Worm (Caenorhabditis elegans) whole organism, L4 larva: ENCODE data around the gene ufd-3.

Source experiments
- F10B5.3 ChIP-seq: sonication (generic microtip); optimal IDR thresholded peaks from 2 replicates; lab custom pipeline; 2016; ENCODE audit warnings: mild to moderate bottlenecking, missing genetic modification characterization, missing compliant biosample characterization
- F37D6.2 ChIP-seq: sonication (generic microtip); optimal IDR thresholded peaks from 2 replicates; lab custom pipeline; 2016; ENCODE audit warnings: mild to moderate bottlenecking, missing genetic modification characterization, missing compliant biosample characterization
- T20F7.1 ChIP-seq: fragments of 200-800 bp; sonication (Bioruptor generic); optimal IDR thresholded peaks from 2 replicates; lab custom pipeline; 2018; ENCODE audit warnings: mild to moderate bottlenecking, missing genetic modification characterization, missing compliant biosample characterization
- aha-1 ChIP-seq: fragments of 150-350 bp; peaks from one replicate; lab custom pipeline; 2014; ENCODE audit warnings: missing biosample characterization, missing genetic modification characterization
- ceh-20 ChIP-seq: fragments of 200-800 bp; sonication (Bioruptor generic); IDR thresholded peaks from 2 replicates; pipeline ENCODE4 v1.3.6; 2022; ENCODE audit warnings: missing genetic modification reagents, missing genetic modification characterization, missing compliant biosample characterization
- ceh-44 ChIP-seq: fragments of 200-800 bp; sonication (Bioruptor generic); IDR thresholded peaks from 2 replicates; pipeline ENCODE4 v1.3.6; 2022; ENCODE audit warnings: missing genetic modification reagents, missing genetic modification characterization, missing compliant biosample characterization
- ceh-62 ChIP-seq: sonication (generic microtip); optimal IDR thresholded peaks from 2 replicates; lab custom pipeline; 2017; ENCODE audit warnings: missing biosample characterization, missing genetic modification characterization
- ctbp-1 ChIP-seq: fragments of 200-800 bp; sonication (Bioruptor generic); IDR thresholded peaks from 2 replicates; pipeline ENCODE4 v1.3.6; 2022; ENCODE audit warnings: missing genetic modification reagents, missing genetic modification characterization, missing compliant biosample characterization
- daf-16 ChIP-seq, 3 experiments: sonication (generic microtip); optimal IDR thresholded peaks; 2 replicates each; lab custom pipeline; 2016 to 2017; ENCODE audit warnings: missing genetic modification characterization in 3 of 3, missing genetic modification reagents in 3 of 3, mild to moderate bottlenecking in 2 of 3, missing compliant biosample characterization in 2 of 3, missing biosample characterization in 1 of 3, moderate library complexity in 1 of 3
- daf-8 ChIP-seq: fragments of 200-800 bp; sonication (Bioruptor generic); IDR thresholded peaks from 2 replicates; pipeline ENCODE4 v1.3.6; 2022; ENCODE audit warnings: missing genetic modification characterization, missing compliant biosample characterization
- dve-1 ChIP-seq: sonication (generic microtip); optimal IDR thresholded peaks from 2 replicates; lab custom pipeline; 2017; ENCODE audit warnings: antibody characterized with exemption, mild to moderate bottlenecking, missing genetic modification characterization, missing compliant biosample characterization; ENCODE audit not compliant: insufficient read depth
- egl-27 ChIP-seq: sonication (generic microtip); optimal IDR thresholded peaks from 3 replicates; lab custom pipeline; 2017; ENCODE audit warnings: missing biosample characterization, missing genetic modification reagents, missing genetic modification characterization
- fkh-10 ChIP-seq: fragments of 150-350 bp; optimal IDR thresholded peaks from 2 replicates; lab custom pipeline; 2014; ENCODE audit warnings: missing biosample characterization, missing genetic modification reagents, missing genetic modification characterization
- gei-8 ChIP-seq: fragments of 200-800 bp; sonication (Bioruptor generic); optimal IDR thresholded peaks from 2 replicates; lab custom pipeline; 2018; ENCODE audit warnings: mild to moderate bottlenecking, missing genetic modification characterization, missing compliant biosample characterization
- hlh-30 ChIP-seq: sonication (generic microtip); optimal IDR thresholded peaks from 2 replicates; lab custom pipeline; 2017; ENCODE audit warnings: antibody characterized with exemption, mild to moderate bottlenecking, missing genetic modification characterization, missing compliant biosample characterization; ENCODE audit not compliant: insufficient read depth
- jun-1 ChIP-seq: fragments of 150-350 bp; optimal IDR thresholded peaks from 2 replicates; lab custom pipeline; 2014; ENCODE audit warnings: missing biosample characterization, missing genetic modification reagents, missing genetic modification characterization
- lin-13 ChIP-seq: fragments of 150-350 bp; optimal IDR thresholded peaks from 2 replicates; lab custom pipeline; 2014; ENCODE audit warnings: missing biosample characterization, missing genetic modification reagents, missing genetic modification characterization
- lin-15B ChIP-seq: fragments of 150-350 bp; sonication (generic microtip); optimal IDR thresholded peaks from 3 replicates; lab custom pipeline; 2014; ENCODE audit warnings: missing biosample characterization, missing genetic modification characterization
- lin-29 ChIP-seq: fragments of 200-800 bp; sonication (Bioruptor generic); IDR thresholded peaks from 2 replicates; pipeline ENCODE4 v1.3.6; 2022; ENCODE audit warnings: missing genetic modification reagents, missing genetic modification characterization, missing compliant biosample characterization
- lin-38 ChIP-seq: fragments of 200-800 bp; sonication (Bioruptor generic); IDR thresholded peaks from 2 replicates; pipeline ENCODE4 v1.3.6; 2022; ENCODE audit warnings: missing genetic modification reagents, missing genetic modification characterization, missing compliant biosample characterization
- lin-39 ChIP-seq: fragments of 150-350 bp; optimal IDR thresholded peaks from 2 replicates; lab custom pipeline; 2014; ENCODE audit warnings: missing biosample characterization, missing genetic modification reagents, missing genetic modification characterization
- lir-3 ChIP-seq: sonication (generic microtip); optimal IDR thresholded peaks from 2 replicates; lab custom pipeline; 2016; ENCODE audit warnings: mild to moderate bottlenecking, missing genetic modification characterization, missing compliant biosample characterization
- lsy-2 ChIP-seq, 2 experiments: fragments of 150-350 bp in 1 of 2; sonication (generic microtip) in 1 of 2; optimal IDR thresholded peaks; 2 replicates each; lab custom pipeline; 2014 to 2017; ENCODE audit warnings: missing biosample characterization in 2 of 2, missing genetic modification characterization in 2 of 2
- mdt-29 ChIP-seq: fragments of 200-800 bp; sonication (Bioruptor generic); IDR thresholded peaks from 2 replicates; pipeline ENCODE4 v1.3.6; 2022; ENCODE audit warnings: missing genetic modification reagents, missing genetic modification characterization, missing compliant biosample characterization
- mes-2 ChIP-seq: sonication (generic microtip); optimal IDR thresholded peaks from 2 replicates; lab custom pipeline; 2016; ENCODE audit warnings: missing genotype, mild to moderate bottlenecking, missing genetic modification characterization, missing compliant biosample characterization; ENCODE audit not compliant: poor library complexity, severe bottlenecking
- mxl-2 ChIP-seq: fragments of 200-800 bp; sonication (Bioruptor generic); conservative IDR thresholded peaks from 2 replicates; pipeline ENCODE4 v1.3.6; 2022; ENCODE audit warnings: missing genetic modification reagents, missing genetic modification characterization, missing compliant biosample characterization
- nhr-237 ChIP-seq: sonication (generic microtip); optimal IDR thresholded peaks from 2 replicates; lab custom pipeline; 2017; ENCODE audit warnings: missing biosample characterization, missing genetic modification characterization
- nhr-28 ChIP-seq: fragments of 150-350 bp; optimal IDR thresholded peaks from 2 replicates; lab custom pipeline; 2014; ENCODE audit warnings: missing biosample characterization, missing genetic modification characterization
- nhr-41 ChIP-seq: fragments of 200-800 bp; sonication (Bioruptor generic); IDR thresholded peaks from 2 replicates; pipeline ENCODE4 v1.3.6; 2022; ENCODE audit warnings: missing genetic modification reagents, missing genetic modification characterization, missing compliant biosample characterization
- nhr-6 ChIP-seq: fragments of 150-350 bp; optimal IDR thresholded peaks from 2 replicates; lab custom pipeline; 2014; ENCODE audit warnings: missing biosample characterization, missing genetic modification characterization
- nhr-77 ChIP-seq: fragments of 150-350 bp; optimal IDR thresholded peaks from 2 replicates; lab custom pipeline; 2014; ENCODE audit warnings: missing biosample characterization, missing genetic modification characterization
- php-3 ChIP-seq: fragments of 200-800 bp; sonication (Bioruptor generic); IDR thresholded peaks from 2 replicates; pipeline ENCODE4 v1.3.6; 2022; ENCODE audit warnings: missing genetic modification reagents, missing genetic modification characterization, missing compliant biosample characterization
- pqm-1 ChIP-seq: sonication (generic microtip); optimal IDR thresholded peaks from 2 replicates; lab custom pipeline; 2017; ENCODE audit warnings: missing biosample characterization, missing genetic modification characterization
- sdz-12 ChIP-seq: fragments of 200-800 bp; sonication (Bioruptor generic); optimal IDR thresholded peaks from 2 replicates; lab custom pipeline; 2018; ENCODE audit warnings: mild to moderate bottlenecking, missing genetic modification characterization, missing compliant biosample characterization
- spr-3 ChIP-seq: fragments of 200-800 bp; sonication (Bioruptor generic); optimal IDR thresholded peaks from 2 replicates; lab custom pipeline; 2018; ENCODE audit warnings: mild to moderate bottlenecking, missing genetic modification characterization, missing compliant biosample characterization
- unc-39 ChIP-seq: sonication (generic microtip); optimal IDR thresholded peaks from 2 replicates; lab custom pipeline; 2017; ENCODE audit warnings: missing biosample characterization, missing genetic modification characterization
- unc-62 ChIP-seq, 3 experiments: fragments of 150-350 bp in 1 of 3; sonication (generic microtip); optimal IDR thresholded peaks in 2 of 3; peaks in 1 of 3; 1 replicate in 1 of 3; 2 replicates in 2 of 3; lab custom pipeline; 2014 to 2017; ENCODE audit warnings: missing biosample characterization in 3 of 3, missing genetic modification characterization in 3 of 3, missing genetic modification reagents in 3 of 3, missing genotype in 1 of 3
- zfp-3 ChIP-seq: fragments of 200-800 bp; sonication (Bioruptor generic); conservative IDR thresholded peaks from 2 replicates; pipeline ENCODE4 v1.3.6; 2022; ENCODE audit warnings: missing genetic modification reagents, missing genetic modification characterization, missing compliant biosample characterization
- zip-11 ChIP-seq: fragments of 200-800 bp; sonication (Bioruptor generic); IDR thresholded peaks from 2 replicates; pipeline ENCODE4 v1.3.6; 2022; ENCODE audit warnings: missing genetic modification characterization, missing compliant biosample characterization
- ztf-7 ChIP-seq: fragments of 150-350 bp; optimal IDR thresholded peaks from 2 replicates; lab custom pipeline; 2014; ENCODE audit warnings: missing biosample characterization, missing genetic modification characterization

The ufd-3 gene

DNA sequence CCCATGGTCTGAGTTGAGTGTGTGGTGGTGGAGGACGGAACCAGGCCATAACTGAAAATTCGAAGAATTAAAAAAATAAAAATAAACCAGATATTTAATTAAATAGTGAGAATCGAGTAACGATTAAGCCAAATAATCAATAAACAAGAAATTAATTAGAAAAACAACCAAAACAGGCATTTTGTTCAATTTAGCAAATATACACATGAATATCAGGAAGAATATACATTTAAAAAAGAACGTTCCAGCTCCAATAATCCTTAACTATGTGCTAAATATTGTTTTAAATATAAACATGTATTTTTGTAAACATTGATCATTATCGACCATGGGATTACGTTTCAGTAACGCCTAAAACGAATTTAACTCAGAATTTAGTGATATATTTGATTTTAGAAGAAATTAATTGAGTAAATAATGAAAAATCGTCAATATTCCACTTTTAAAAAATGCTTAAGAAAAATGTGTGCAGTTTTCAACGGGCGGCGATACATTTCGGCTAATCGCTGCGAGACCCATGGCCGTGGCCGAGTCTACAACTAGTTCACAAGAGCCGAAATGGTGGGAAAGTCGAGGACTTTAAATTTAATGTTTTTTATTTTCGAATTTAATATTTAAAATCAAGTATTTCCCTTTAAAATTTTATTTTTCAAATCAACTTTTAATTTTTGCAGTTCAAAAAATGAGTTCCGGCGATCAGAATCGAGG, 27.6 kb downstream of the ufd-3 start, which contains the start of the genes R53.4 and psf-1 (continued):
- TF ChIP-seq lin-29 (GFP tag; lab: Robert Waterston, UW) (no peak), mxl-2 (no peak), lsy-2 (tag; optimal IDR thresholded peaks at IDR 0.05; lab: Kevin White, UChicago) (peak in 1 of 2 experiments; percentile 90), hlh-30 (tag; lab: Kevin White, UChicago) (peak; percentile 60), jun-1 (tag; lab: Kevin White, UChicago) (no peak), lir-3 (no peak), ctbp-1 (no peak), php-3 (no peak), lin-39 (no peak), egl-27 (tag; lab: Kevin White, UChicago) (no peak), fkh-10 (GFP tag; lab: Kevin White, UChicago) (peak; percentile 2), spr-3 (GFP tag; lab: Kevin White, UChicago) (no peak), F37D6.2 (tag; lab: Kevin White, UChicago) (no peak), mdt-29 (no peak)

DNA sequence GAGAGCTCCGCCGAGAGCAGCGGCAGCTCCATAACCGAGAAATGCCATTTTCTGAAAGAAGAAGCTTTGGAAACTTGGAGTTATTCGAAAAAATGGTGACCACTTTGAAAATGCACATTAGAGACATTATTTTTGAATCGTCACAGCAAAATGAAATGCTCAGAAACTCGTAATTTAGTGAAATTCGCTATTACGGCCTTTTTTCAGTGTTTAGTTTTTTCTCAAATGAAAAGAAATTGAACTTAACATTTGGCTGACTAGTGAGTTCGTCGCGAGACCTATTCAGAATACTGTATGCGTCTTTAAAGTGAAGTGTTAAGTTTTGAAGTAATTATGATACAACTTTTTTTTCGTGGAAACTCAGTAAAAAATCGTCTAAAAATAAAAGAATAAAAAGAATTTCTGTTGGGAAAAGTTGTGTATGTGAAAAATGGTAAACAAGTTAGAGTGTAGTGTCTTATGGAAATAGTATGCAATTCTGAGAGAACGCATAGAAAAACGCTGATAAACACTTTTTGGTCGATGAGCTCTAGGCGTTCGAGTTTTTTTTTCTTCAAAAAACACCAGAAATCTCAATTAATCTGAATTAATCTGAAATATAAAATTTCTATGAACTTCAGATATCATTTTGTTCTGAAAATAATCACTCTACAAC, 30.0 kb downstream of the ufd-3 start, which contains the start of gene R53.5:
Gene R53.5 (minus strand): TSS at position 51 of the 655 bp plus-strand sequence.
- TF ChIP-seq lin-38 (GFP tag; lab: Robert Waterston, UW) (0 out of 2 replicates have a peak, but pooled peaks have one; percentile 14), hlh-30 (tag; lab: Kevin White, UChicago) (no peak), F10B5.3 (no peak), sdz-12 (GFP tag; lab: Kevin White, UChicago) (no peak), zip-11 (no peak), nhr-77 (tag; lab: Kevin White, UChicago) (peak; percentile 22), daf-8 (GFP tag; lab: Robert Waterston, UW) (no peak), mes-2 (tag; lab: Kevin White, UChicago) (no peak), aha-1 (tag; lab: Kevin White, UChicago) (no peak), nhr-28 (tag; lab: Kevin White, UChicago) (peak; percentile 41), ceh-62 (no peak), dve-1 (tag; lab: Kevin White, UChicago) (peak; percentile 25), zfp-3 (GFP tag; lab: Robert Waterston, UW) (no peak), unc-62 (GFP tag; optimal IDR thresholded peaks at IDR 0.05 in 1 of 2; lab: Kevin White, UChicago) (peak in 1 of 2 experiments; percentile 22), unc-62 (tag; optimal IDR thresholded peaks at IDR 0.05; lab: Kevin White, UChicago) (no peak), unc-39 (tag; lab: Kevin White, UChicago) (no peak), lin-29 (GFP tag; lab: Robert Waterston, UW) (no peak), T20F7.1 (GFP tag; lab: Kevin White, UChicago) (peak; percentile 39), daf-16 (GFP tag; optimal IDR thresholded peaks at IDR 0.05; lab: Kevin White, UChicago) (peak in 1 of 2 experiments; percentile 59), daf-16 (tag; optimal IDR thresholded peaks at IDR 0.05; lab: Kevin White, UChicago) (peak; percentile 91), nhr-237 (tag; lab: Kevin White, UChicago) (no peak), nhr-41 (GFP tag; lab: Robert Waterston, UW) (no peak), nhr-6 (tag; lab: Kevin White, UChicago) (no peak), lin-15B (tag; lab: Kevin White, UChicago) (no peak), pqm-1 (tag; lab: Kevin White, UChicago) (peak; percentile 3), ztf-7 (tag; lab: Kevin White, UChicago) (no peak), ceh-44 (GFP tag; lab: Robert Waterston, UW) (no peak), ceh-20 (GFP tag; lab: Robert Waterston, UW) (no peak), lsy-2 (tag; optimal IDR thresholded peaks at IDR 0.05; lab: Kevin White, UChicago) (peak in 1 of 2 experiments; percentile 41), gei-8 (GFP tag; lab: Kevin White, UChicago) (no peak), lin-13 (GFP tag; lab: Kevin White, UChicago) (no peak)
